Worm (Caenorhabditis elegans) whole organism, L4 larva: ENCODE measurements around the gene D2007.2.

ENCODE experiments used
- D1046.2 ChIP-seq: fragments of 200-800 bp; sonication (Bioruptor generic); IDR thresholded peaks from 2 replicates; pipeline ENCODE4 v1.3.6; 2022; ENCODE audit warnings: missing genetic modification characterization, missing compliant biosample characterization
- F26F4.8 ChIP-seq: fragments of 200-800 bp; sonication (Bioruptor generic); conservative IDR thresholded peaks from 2 replicates; pipeline ENCODE4 v1.3.6; 2022; ENCODE audit warnings: missing genetic modification characterization, missing compliant biosample characterization
- F49E8.2 ChIP-seq: sonication (generic microtip); optimal IDR thresholded peaks from 2 replicates; lab custom pipeline; 2016; ENCODE audit warnings: missing compliant biosample characterization, mild to moderate bottlenecking, missing genetic modification characterization, borderline replicate concordance
- T26A8.4 ChIP-seq: fragments of 200-800 bp; sonication (Bioruptor generic); IDR thresholded peaks from 2 replicates; pipeline ENCODE4 v1.3.6; 2022; ENCODE audit warnings: missing genetic modification characterization, missing compliant biosample characterization
- Y105C5A.15 ChIP-seq: fragments of 200-800 bp; sonication (Bioruptor generic); IDR thresholded peaks from 2 replicates; pipeline ENCODE4 v1.3.6; 2022; ENCODE audit warnings: missing genetic modification characterization, missing compliant biosample characterization
- Y48G9A.11 ChIP-seq: fragments of 200-800 bp; sonication (Bioruptor generic); IDR thresholded peaks from 2 replicates; pipeline ENCODE4 v1.3.6; 2022; ENCODE audit warnings: missing genetic modification reagents, missing genetic modification characterization, missing compliant biosample characterization
- Y75B8A.6 ChIP-seq: fragments of 200-800 bp; sonication (Bioruptor generic); IDR thresholded peaks from 2 replicates; pipeline ENCODE4 v1.3.6; 2022; ENCODE audit warnings: missing genetic modification reagents, missing genetic modification characterization, missing compliant biosample characterization
- ZK546.5 ChIP-seq, 2 experiments: sonication (generic microtip); optimal IDR thresholded peaks; 2 replicates each; lab custom pipeline; 2017; ENCODE audit warnings: missing biosample characterization in 2 of 2, missing genetic modification characterization in 2 of 2
- aha-1 ChIP-seq: fragments of 150-350 bp; peaks from one replicate; lab custom pipeline; 2014; ENCODE audit warnings: missing biosample characterization, missing genetic modification characterization
- aly-2 ChIP-seq: sonication (generic microtip); optimal IDR thresholded peaks from 2 replicates; lab custom pipeline; 2018; ENCODE audit warnings: missing biosample characterization, missing genetic modification characterization
- attf-4 ChIP-seq: sonication (generic microtip); optimal IDR thresholded peaks from 3 replicates; lab custom pipeline; 2017; ENCODE audit warnings: missing biosample characterization, missing genetic modification characterization
- ceh-44 ChIP-seq: fragments of 200-800 bp; sonication (Bioruptor generic); IDR thresholded peaks from 2 replicates; pipeline ENCODE4 v1.3.6; 2022; ENCODE audit warnings: missing genetic modification reagents, missing genetic modification characterization, missing compliant biosample characterization
- ceh-62 ChIP-seq: sonication (generic microtip); optimal IDR thresholded peaks from 2 replicates; lab custom pipeline; 2017; ENCODE audit warnings: missing biosample characterization, missing genetic modification characterization
- ceh-82 ChIP-seq: sonication (generic microtip); optimal IDR thresholded peaks from 2 replicates; lab custom pipeline; 2017; ENCODE audit warnings: missing biosample characterization, missing genetic modification characterization
- daf-12 ChIP-seq: fragments of 150-350 bp; optimal IDR thresholded peaks from 2 replicates; lab custom pipeline; 2014; ENCODE audit warnings: missing biosample characterization, missing genetic modification reagents, missing genetic modification characterization
- daf-16 ChIP-seq, 3 experiments: sonication (generic microtip); optimal IDR thresholded peaks; 2 replicates each; lab custom pipeline; 2016 to 2017; ENCODE audit warnings: missing genetic modification characterization in 3 of 3, missing genetic modification reagents in 3 of 3, mild to moderate bottlenecking in 2 of 3, missing compliant biosample characterization in 2 of 3, missing biosample characterization in 1 of 3, moderate library complexity in 1 of 3
- daf-8 ChIP-seq: fragments of 200-800 bp; sonication (Bioruptor generic); IDR thresholded peaks from 2 replicates; pipeline ENCODE4 v1.3.6; 2022; ENCODE audit warnings: missing genetic modification characterization, missing compliant biosample characterization
- dmd-6 ChIP-seq: fragments of 200-800 bp; sonication (Bioruptor generic); IDR thresholded peaks from 2 replicates; pipeline ENCODE4 v1.3.6; 2022; ENCODE audit warnings: missing genetic modification reagents, missing genetic modification characterization, missing compliant biosample characterization
- dmd-8 ChIP-seq: fragments of 200-800 bp; sonication (Bioruptor generic); IDR thresholded peaks from 2 replicates; pipeline ENCODE4 v1.3.6; 2022; ENCODE audit warnings: missing genetic modification characterization, missing compliant biosample characterization
- dmd-9 ChIP-seq: fragments of 200-800 bp; sonication (Bioruptor generic); IDR thresholded peaks from 2 replicates; pipeline ENCODE4 v1.3.6; 2022; ENCODE audit warnings: missing genetic modification reagents, missing genetic modification characterization, missing compliant biosample characterization
- dpl-1 ChIP-seq: fragments of 150-350 bp; optimal IDR thresholded peaks from 2 replicates; lab custom pipeline; 2014; ENCODE audit warnings: missing biosample characterization, missing genetic modification reagents, missing genetic modification characterization
- duxl-1 ChIP-seq: sonication (generic microtip); optimal IDR thresholded peaks from 2 replicates; lab custom pipeline; 2016; ENCODE audit warnings: mild to moderate bottlenecking, missing genetic modification characterization, moderate library complexity, missing compliant biosample characterization; ENCODE audit not compliant: poor library complexity
- dve-1 ChIP-seq: sonication (generic microtip); optimal IDR thresholded peaks from 2 replicates; lab custom pipeline; 2017; ENCODE audit warnings: antibody characterized with exemption, mild to moderate bottlenecking, missing genetic modification characterization, missing compliant biosample characterization; ENCODE audit not compliant: insufficient read depth
- egl-27 ChIP-seq: sonication (generic microtip); optimal IDR thresholded peaks from 3 replicates; lab custom pipeline; 2017; ENCODE audit warnings: missing biosample characterization, missing genetic modification reagents, missing genetic modification characterization
- hif-1 ChIP-seq, 2 experiments: sonication (generic microtip); optimal IDR thresholded peaks; 2 replicates each; lab custom pipeline; 2016 to 2017; ENCODE audit warnings: missing compliant biosample characterization in 2 of 2, missing genetic modification characterization in 2 of 2, missing genetic modification reagents in 2 of 2, missing genotype in 2 of 2, mild to moderate bottlenecking in 1 of 2
- jun-1 ChIP-seq: fragments of 150-350 bp; optimal IDR thresholded peaks from 2 replicates; lab custom pipeline; 2014; ENCODE audit warnings: missing biosample characterization, missing genetic modification reagents, missing genetic modification characterization
- lim-7 ChIP-seq: fragments of 200-800 bp; sonication (Bioruptor generic); IDR thresholded peaks from 2 replicates; pipeline ENCODE4 v1.3.6; 2022; ENCODE audit warnings: missing genetic modification characterization, missing compliant biosample characterization
- lin-1 ChIP-seq: fragments of 200-800 bp; sonication (Bioruptor generic); IDR thresholded peaks from 2 replicates; pipeline ENCODE4 v1.3.6; 2022; ENCODE audit warnings: missing genetic modification reagents, missing genetic modification characterization, missing compliant biosample characterization
- lin-13 ChIP-seq: fragments of 150-350 bp; optimal IDR thresholded peaks from 2 replicates; lab custom pipeline; 2014; ENCODE audit warnings: missing biosample characterization, missing genetic modification reagents, missing genetic modification characterization
- lin-39 ChIP-seq: fragments of 150-350 bp; optimal IDR thresholded peaks from 2 replicates; lab custom pipeline; 2014; ENCODE audit warnings: missing biosample characterization, missing genetic modification reagents, missing genetic modification characterization
- mdl-1 ChIP-seq, 2 experiments: fragments of 150-350 bp in 1 of 2; sonication (generic microtip) in 1 of 2; optimal IDR thresholded peaks; 2 replicates each; lab custom pipeline; 2014 to 2017; ENCODE audit warnings: missing biosample characterization in 2 of 2, missing genetic modification characterization in 2 of 2
- mxl-3 ChIP-seq: fragments of 200-800 bp; sonication (Bioruptor generic); optimal IDR thresholded peaks from 2 replicates; lab custom pipeline; 2018; ENCODE audit warnings: mild to moderate bottlenecking, missing genetic modification characterization, missing compliant biosample characterization
- nhr-42 ChIP-seq: fragments of 200-800 bp; sonication (Bioruptor generic); IDR thresholded peaks from 2 replicates; pipeline ENCODE4 v1.3.6; 2022; ENCODE audit warnings: missing genetic modification characterization, missing compliant biosample characterization
- nhr-6 ChIP-seq: fragments of 150-350 bp; optimal IDR thresholded peaks from 2 replicates; lab custom pipeline; 2014; ENCODE audit warnings: missing biosample characterization, missing genetic modification characterization
- php-3 ChIP-seq: fragments of 200-800 bp; sonication (Bioruptor generic); IDR thresholded peaks from 2 replicates; pipeline ENCODE4 v1.3.6; 2022; ENCODE audit warnings: missing genetic modification reagents, missing genetic modification characterization, missing compliant biosample characterization
- pqm-1 ChIP-seq: sonication (generic microtip); optimal IDR thresholded peaks from 2 replicates; lab custom pipeline; 2017; ENCODE audit warnings: missing biosample characterization, missing genetic modification characterization
- sdz-12 ChIP-seq: fragments of 200-800 bp; sonication (Bioruptor generic); optimal IDR thresholded peaks from 2 replicates; lab custom pipeline; 2018; ENCODE audit warnings: mild to moderate bottlenecking, missing genetic modification characterization, missing compliant biosample characterization
- spr-1 ChIP-seq: sonication (generic microtip); optimal IDR thresholded peaks from 2 replicates; lab custom pipeline; 2016; ENCODE audit warnings: mild to moderate bottlenecking, missing genetic modification characterization, missing compliant biosample characterization
- spr-3 ChIP-seq: fragments of 200-800 bp; sonication (Bioruptor generic); optimal IDR thresholded peaks from 2 replicates; lab custom pipeline; 2018; ENCODE audit warnings: mild to moderate bottlenecking, missing genetic modification characterization, missing compliant biosample characterization
- unc-130 ChIP-seq: sonication (generic microtip); optimal IDR thresholded peaks from 2 replicates; lab custom pipeline; 2016; ENCODE audit warnings: missing genetic modification reagents, missing genetic modification characterization, missing compliant biosample characterization
- unc-62 ChIP-seq, 3 experiments: fragments of 150-350 bp in 1 of 3; sonication (generic microtip); optimal IDR thresholded peaks in 2 of 3; peaks in 1 of 3; 1 replicate in 1 of 3; 2 replicates in 2 of 3; lab custom pipeline; 2014 to 2017; ENCODE audit warnings: missing biosample characterization in 3 of 3, missing genetic modification characterization in 3 of 3, missing genetic modification reagents in 3 of 3, missing genotype in 1 of 3
- zag-1 ChIP-seq: fragments of 150-350 bp; optimal IDR thresholded peaks from 2 replicates; lab custom pipeline; 2014; ENCODE audit warnings: missing biosample characterization, missing genetic modification characterization
- zfp-2 ChIP-seq: sonication (generic microtip); optimal IDR thresholded peaks from 2 replicates; lab custom pipeline; 2016; ENCODE audit warnings: mild to moderate bottlenecking, missing genetic modification characterization, missing compliant biosample characterization
- zip-11 ChIP-seq: fragments of 200-800 bp; sonication (Bioruptor generic); IDR thresholded peaks from 2 replicates; pipeline ENCODE4 v1.3.6; 2022; ENCODE audit warnings: missing genetic modification characterization, missing compliant biosample characterization
- zip-2 ChIP-seq: fragments of 150-350 bp; optimal IDR thresholded peaks from 2 replicates; lab custom pipeline; 2014; ENCODE audit warnings: missing biosample characterization, missing genetic modification characterization

Gene D2007.2

ce11 chrIII:8106476-8106875, 42.3 kb upstream of the D2007.2 start (continued):
- no peak for TF ChIP-seq ceh-82
- no peak for TF ChIP-seq daf-12 (tag; lab: Kevin White, UChicago)
- TF ChIP-seq lin-1 (GFP tag; lab: Robert Waterston, UW), result no peak
- TF ChIP-seq F26F4.8 (GFP tag; lab: Robert Waterston, UW), result no peak
- no peak for TF ChIP-seq zip-11 (GFP tag; lab: Robert Waterston, UW)
- no peak for TF ChIP-seq Y105C5A.15
- TF ChIP-seq dmd-9, result peak; percentile 68; the same call in 1 of the 2 replicates
- no peak for TF ChIP-seq pqm-1 (tag; lab: Kevin White, UChicago)

ce11 chrIII:8108490-8108889, 40.3 kb upstream of the D2007.2 start, which contains the start of gene C14B9.3:
C14B9.3 (plus strand) TSS chrIII:8108790.
- TF ChIP-seq lim-7, result no peak
- no peak for TF ChIP-seq unc-62 (GFP tag; optimal IDR thresholded peaks at IDR 0.05 in 1 of 2; lab: Kevin White, UChicago)
- TF ChIP-seq unc-62 (tag; optimal IDR thresholded peaks at IDR 0.05; lab: Kevin White, UChicago), result no peak
- no peak for TF ChIP-seq dpl-1 (GFP tag; lab: Kevin White, UChicago)
- no peak for TF ChIP-seq dmd-6 (GFP tag; lab: Robert Waterston, UW)
- no peak for TF ChIP-seq nhr-42 (GFP tag; lab: Robert Waterston, UW)
- TF ChIP-seq dmd-9, result no peak

ce11 chrIII:8109459-8110057, 39.2 kb upstream of the D2007.2 start:
- peak; percentile 82 for TF ChIP-seq dmd-9
- peak in 1 of 2 experiments; percentile 31 for TF ChIP-seq hif-1 (tag; optimal IDR thresholded peaks at IDR 0.05; lab: Kevin White, UChicago)
- peak; percentile 76 for TF ChIP-seq T26A8.4
- peak; percentile 64 for TF ChIP-seq unc-130 (GFP tag; lab: Kevin White, UChicago)
- peak; percentile 58 for TF ChIP-seq dve-1 (tag; lab: Kevin White, UChicago)
- TF ChIP-seq ceh-44 (GFP tag; lab: Robert Waterston, UW), result peak; percentile 83
- TF ChIP-seq D1046.2 (GFP tag; lab: Robert Waterston, UW), result peak; percentile 87
- TF ChIP-seq zip-2 (tag; lab: Kevin White, UChicago), result no peak
- no peak for TF ChIP-seq php-3
- TF ChIP-seq spr-3 (GFP tag; lab: Kevin White, UChicago), result peak; percentile 60
- no peak for TF ChIP-seq jun-1 (tag; lab: Kevin White, UChicago)
- no peak for TF ChIP-seq zag-1 (tag; lab: Kevin White, UChicago)
- TF ChIP-seq Y105C5A.15, result peak; percentile 78; the same call in 1 of the 2 replicates
- TF ChIP-seq Y75B8A.6, result no peak; the same call in 1 of the 2 replicates
- TF ChIP-seq dmd-6 (GFP tag; lab: Robert Waterston, UW), result peak; percentile 74
- TF ChIP-seq daf-16 (GFP tag; optimal IDR thresholded peaks at IDR 0.05; lab: Kevin White, UChicago), result peak; percentile 35 to 72
- peak; percentile 52 for TF ChIP-seq daf-16 (tag; optimal IDR thresholded peaks at IDR 0.05; lab: Kevin White, UChicago)
- no peak for TF ChIP-seq egl-27 (tag; lab: Kevin White, UChicago)
- TF ChIP-seq aly-2 (tag; lab: Kevin White, UChicago), result no peak
- peak; percentile 70 for TF ChIP-seq mxl-3 (GFP tag; lab: Kevin White, UChicago)
- TF ChIP-seq lim-7, result peak; percentile 91
- TF ChIP-seq spr-1, result peak; percentile 51
- TF ChIP-seq lin-13 (GFP tag; lab: Kevin White, UChicago), result peak; percentile 69
- peak; percentile 82 for TF ChIP-seq duxl-1 (tag; lab: Kevin White, UChicago)
- TF ChIP-seq F49E8.2 (tag; lab: Kevin White, UChicago), result peak; percentile 2
- peak; percentile 41 for TF ChIP-seq nhr-6 (tag; lab: Kevin White, UChicago)
- TF ChIP-seq dmd-8 (GFP tag; lab: Robert Waterston, UW), result peak; percentile 89
- TF ChIP-seq lin-39 (tag; lab: Kevin White, UChicago), result no peak
- peak; percentile 95 for TF ChIP-seq aha-1 (tag; lab: Kevin White, UChicago)
- TF ChIP-seq sdz-12 (GFP tag; lab: Kevin White, UChicago), result peak; percentile 53
- TF ChIP-seq zfp-2 (tag; lab: Kevin White, UChicago), result peak; percentile 53
- no peak for TF ChIP-seq unc-62 (GFP tag; optimal IDR thresholded peaks at IDR 0.05 in 1 of 2; lab: Kevin White, UChicago)
- TF ChIP-seq unc-62 (tag; optimal IDR thresholded peaks at IDR 0.05; lab: Kevin White, UChicago), result no peak
- TF ChIP-seq mdl-1 (tag; optimal IDR thresholded peaks at IDR 0.05; lab: Kevin White, UChicago), result peak in 1 of 2 experiments; percentile 39
- TF ChIP-seq attf-4 (tag; lab: Kevin White, UChicago), result no peak
- TF ChIP-seq Y48G9A.11, result peak; percentile 69; the same call in 1 of the 2 replicates
- no peak for TF ChIP-seq pqm-1 (tag; lab: Kevin White, UChicago)
- TF ChIP-seq ceh-62, result no peak
- TF ChIP-seq ZK546.5 (tag; optimal IDR thresholded peaks at IDR 0.05; lab: Kevin White, UChicago), result no peak
- 0 out of 2 replicates have a peak, but pooled peaks have one; percentile 36 for TF ChIP-seq daf-8 (GFP tag; lab: Robert Waterston, UW)
